Fruit fly (Drosophila melanogaster): ENCODE data around the gene mei-41.

mei-41 gene

dm6 chrX:16422466-16423124 is 31.1 kb downstream of the mei-41 start, which contains the start of gene hang (continued):
- TF ChIP-seq CG3032 (tag; optimal IDR thresholded peaks at IDR 0.05) (no peak), Hr39 (GFP tag; optimal IDR thresholded peaks at IDR 0.05) (peak; percentile 0), Lpt (GFP tag; optimal IDR thresholded peaks at IDR 0.05) (no peak), eg (GFP tag; IDR thresholded peaks at IDR 0.05) (peak; percentile 70)

DNA sequence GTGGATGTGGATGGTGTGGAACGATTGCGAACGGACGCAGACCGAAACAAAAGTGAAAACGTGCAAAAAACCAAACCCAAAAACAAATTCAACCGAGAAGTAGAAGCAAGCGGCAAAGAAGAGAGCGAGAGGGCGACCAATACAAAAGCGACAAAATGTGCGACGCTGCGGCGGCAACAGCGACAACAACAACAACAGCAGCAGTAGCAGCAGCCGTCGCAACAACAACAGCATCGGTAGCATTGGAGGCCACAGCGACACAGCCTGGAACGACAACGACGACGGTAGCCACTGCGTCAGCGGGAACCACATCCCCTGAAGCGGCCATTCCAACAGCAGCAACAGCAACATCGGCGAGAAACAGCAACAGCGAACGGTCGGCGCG is 31.6 kb downstream of the mei-41 start:
- TF ChIP-seq CG4318 (GFP tag; optimal IDR thresholded peaks at IDR 0.05) (no peak), CG8119 (GFP tag; IDR thresholded peaks at IDR 0.05) (no peak; the same call in 2 of the 3 replicates), Eip93F (GFP tag; optimal IDR thresholded peaks at IDR 0.05) (peak; percentile 15), CG11294 (GFP tag; IDR thresholded peaks at IDR 0.05) (peak; percentile 16; the same call in 1 of the 2 replicates), CG6163 (GFP tag; IDR thresholded peaks at IDR 0.05) (peak; percentile 55; the same call in 2 of the 3 replicates), eg (GFP tag; IDR thresholded peaks at IDR 0.05) (peak; percentile 21; the same call in 1 of the 3 replicates), CG32006 (GFP tag; optimal IDR thresholded peaks at IDR 0.05) (no peak), svp (GFP tag) (peak; percentile 70), Ets21C (GFP tag; optimal IDR thresholded peaks at IDR 0.05) (no peak), CG15336 (GFP tag; IDR thresholded peaks at IDR 0.05) (peak; percentile 53), Hr4 (GFP tag; optimal IDR thresholded peaks at IDR 0.05) (no peak), dsx (GFP tag; optimal IDR thresholded peaks at IDR 0.05; ENCODE audit: poor library complexity, severe bottlenecking) (no peak), CG6276 (GFP tag; optimal IDR thresholded peaks at IDR 0.05) (peak; percentile 14), Blimp-1 (GFP tag; optimal IDR thresholded peaks at IDR 0.05) (peak; percentile 38)

dm6 chrX:16424296-16424695 is 32.8 kb downstream of the mei-41 start:
- TF ChIP-seq acj6 (GFP tag; optimal IDR thresholded peaks at IDR 0.05) (no peak), eg (GFP tag; IDR thresholded peaks at IDR 0.05) (no peak), svp (GFP tag) (peak; percentile 81), Gug (GFP tag; IDR thresholded peaks at IDR 0.05) (no peak), esn (GFP tag; optimal IDR thresholded peaks at IDR 0.05) (no peak)

dm6 chrX:16425145-16425544 is 33.6 kb downstream of the mei-41 start:
- TF ChIP-seq CG6163 (GFP tag; IDR thresholded peaks at IDR 0.05) (peak; percentile 45; the same call in 1 of the 3 replicates), CG15336 (GFP tag; IDR thresholded peaks at IDR 0.05) (peak; percentile 22; the same call in 1 of the 2 replicates), Hr39 (GFP tag; optimal IDR thresholded peaks at IDR 0.05) (no peak), lz (GFP tag; optimal IDR thresholded peaks at IDR 0.05) (no peak), Sox14 (GFP tag; optimal IDR thresholded peaks at IDR 0.05) (peak; percentile 62), Eip78C (GFP tag) (peak; percentile 64), Ets96B (tag; optimal IDR thresholded peaks at IDR 0.05) (no peak), CG11902 (GFP tag; optimal IDR thresholded peaks at IDR 0.05) (no peak), Gug (GFP tag; IDR thresholded peaks at IDR 0.05) (no peak), CG8119 (GFP tag; IDR thresholded peaks at IDR 0.05) (no peak), Ets21C (GFP tag; optimal IDR thresholded peaks at IDR 0.05) (no peak), Lpt (GFP tag; optimal IDR thresholded peaks at IDR 0.05) (peak; percentile 9), CG9139 (GFP tag; optimal IDR thresholded peaks at IDR 0.05) (peak; percentile 4), CG16779 (tag; optimal IDR thresholded peaks at IDR 0.05) (peak; percentile 20), Sox15 (GFP tag; optimal IDR thresholded peaks at IDR 0.05) (no peak), esn (GFP tag; optimal IDR thresholded peaks at IDR 0.05) (no peak), CG10669 (GFP tag; optimal IDR thresholded peaks at IDR 0.05) (no peak), CG6808 (GFP tag; optimal IDR thresholded peaks at IDR 0.05) (no peak), achi (GFP tag; optimal IDR thresholded peaks at IDR 0.05) (no peak), CG4318 (GFP tag; optimal IDR thresholded peaks at IDR 0.05) (no peak), Eip75B (GFP tag; optimal IDR thresholded peaks at IDR 0.05) (no peak), fd85E (GFP tag; optimal IDR thresholded peaks at IDR 0.05) (no peak), CG11762 (GFP tag; optimal IDR thresholded peaks at IDR 0.05; ENCODE audit: insufficient read depth) (no peak), dsx (GFP tag; optimal IDR thresholded peaks at IDR 0.05; ENCODE audit: poor library complexity, severe bottlenecking) (no peak), spab (GFP tag; optimal IDR thresholded peaks at IDR 0.05) (no peak), CG7368 (GFP tag; optimal IDR thresholded peaks at IDR 0.05) (no peak), pdm3 (GFP tag; optimal IDR thresholded peaks at IDR 0.05) (no peak), OdsH (GFP tag; optimal IDR thresholded peaks at IDR 0.05) (no peak), CG6276 (GFP tag; optimal IDR thresholded peaks at IDR 0.05) (no peak), CG31627 (GFP tag; optimal IDR thresholded peaks at IDR 0.05) (no peak), acj6 (GFP tag; optimal IDR thresholded peaks at IDR 0.05) (no peak), net (GFP tag; optimal IDR thresholded peaks at IDR 0.05) (no peak), Hr4 (GFP tag; optimal IDR thresholded peaks at IDR 0.05) (no peak), svp (GFP tag) (peak; percentile 67), CG34406 (GFP tag; optimal IDR thresholded peaks at IDR 0.05) (no peak), dac (GFP tag; optimal IDR thresholded peaks at IDR 0.05) (no peak), ss (GFP tag; optimal IDR thresholded peaks at IDR 0.05) (peak; percentile 49 to 57)

Measured in whole organism, prepupa.